Worm (Caenorhabditis elegans) whole organism, young adult: Measurements from ENCODE around the gene Y57G11C.8.

Experiments used
- B0261.1 ChIP-seq: sonication (generic microtip); optimal IDR thresholded peaks from 2 replicates; lab custom pipeline; 2016; ENCODE audit warnings: mild to moderate bottlenecking, missing genetic modification characterization, moderate library complexity, missing compliant biosample characterization
- D2030.7 ChIP-seq: fragments of 200-800 bp; sonication (Bioruptor generic); IDR thresholded peaks from 2 replicates; pipeline ENCODE4 v1.3.6; 2022; ENCODE audit warnings: missing genetic modification reagents, missing genetic modification characterization, missing compliant biosample characterization
- F23B12.7 ChIP-seq: sonication (generic microtip); optimal IDR thresholded peaks from 2 replicates; lab custom pipeline; 2017; ENCODE audit warnings: missing genetic modification characterization, mild to moderate bottlenecking, missing compliant biosample characterization, antibody characterized with exemption, moderate library complexity; ENCODE audit not compliant: insufficient read depth
- F33H1.4 ChIP-seq: fragments of 200-800 bp; sonication (Bioruptor generic); IDR thresholded peaks from 2 replicates; pipeline ENCODE4 v1.3.6; 2022; ENCODE audit warnings: missing genetic modification reagents, missing genetic modification characterization, missing compliant biosample characterization
- F52B5.7 ChIP-seq: sonication (generic microtip); optimal IDR thresholded peaks from 2 replicates; lab custom pipeline; 2016; ENCODE audit warnings: mild to moderate bottlenecking, missing genetic modification characterization, missing compliant biosample characterization
- F57A8.1 ChIP-seq: fragments of 200-800 bp; sonication (Bioruptor generic); optimal IDR thresholded peaks from 2 replicates; lab custom pipeline; 2018; ENCODE audit warnings: mild to moderate bottlenecking, missing genetic modification characterization, moderate library complexity, missing compliant biosample characterization
- K11D2.4 ChIP-seq: fragments of 200-800 bp; sonication (Bioruptor generic); IDR thresholded peaks from 2 replicates; pipeline ENCODE4 v1.3.6; 2022; ENCODE audit warnings: missing genetic modification reagents, missing genetic modification characterization, missing compliant biosample characterization
- Y53G8AR.9 ChIP-seq: fragments of 200-800 bp; sonication (Bioruptor generic); conservative IDR thresholded peaks from 2 replicates; pipeline ENCODE4 v1.3.6; 2022; ENCODE audit warnings: missing genetic modification reagents, missing genetic modification characterization, missing compliant biosample characterization
- Y79H2A.3 ChIP-seq: fragments of 200-800 bp; sonication (Bioruptor generic); conservative IDR thresholded peaks from 2 replicates; pipeline ENCODE4 v1.3.6; 2022; ENCODE audit warnings: missing genetic modification reagents, missing genetic modification characterization, missing compliant biosample characterization
- Y95B8A.8 ChIP-seq: fragments of 200-800 bp; sonication (Bioruptor generic); IDR thresholded peaks from 2 replicates; pipeline ENCODE4 v1.3.6; 2022; ENCODE audit warnings: missing genetic modification reagents, missing genetic modification characterization, missing compliant biosample characterization
- attf-6 ChIP-seq: fragments of 200-800 bp; sonication (Bioruptor generic); IDR thresholded peaks from 2 replicates; pipeline ENCODE4 v1.3.6; 2022; ENCODE audit warnings: missing genetic modification reagents, missing genetic modification characterization, missing compliant biosample characterization
- ccch-3 ChIP-seq: fragments of 200-800 bp; sonication (Bioruptor generic); optimal IDR thresholded peaks from 2 replicates; lab custom pipeline; 2018; ENCODE audit warnings: mild to moderate bottlenecking, missing genetic modification characterization, missing compliant biosample characterization
- cebp-1 ChIP-seq, 2 experiments: fragments of 200-800 bp in 1 of 2; sonication (Bioruptor generic) in 1 of 2; sonication (generic microtip) in 1 of 2; IDR thresholded peaks in 1 of 2; optimal IDR thresholded peaks in 1 of 2; 2 replicates each; pipeline versions ENCODE4 v1.3.6 to Lab custom; 2017 to 2022; ENCODE audit warnings: missing compliant biosample characterization in 2 of 2, missing genetic modification characterization in 2 of 2, mild to moderate bottlenecking in 1 of 2, missing genetic modification reagents in 1 of 2, moderate library complexity in 1 of 2
- ceh-27 ChIP-seq: fragments of 200-800 bp; sonication (Bioruptor generic); optimal IDR thresholded peaks from 2 replicates; lab custom pipeline; 2018; ENCODE audit warnings: mild to moderate bottlenecking, missing genetic modification characterization, moderate library complexity, missing compliant biosample characterization
- ceh-40 ChIP-seq: fragments of 200-800 bp; sonication (Bioruptor generic); IDR thresholded peaks from 2 replicates; pipeline ENCODE4 v1.3.6; 2022; ENCODE audit warnings: missing genetic modification characterization, missing compliant biosample characterization
- ceh-79 ChIP-seq: sonication (generic microtip); optimal IDR thresholded peaks from 2 replicates; lab custom pipeline; 2017; ENCODE audit warnings: mild to moderate bottlenecking, missing genetic modification characterization, missing compliant biosample characterization
- ceh-91 ChIP-seq: fragments of 200-800 bp; sonication (Bioruptor generic); IDR thresholded peaks from 2 replicates; pipeline ENCODE4 v1.3.6; 2022; ENCODE audit warnings: missing genetic modification reagents, missing genetic modification characterization, missing compliant biosample characterization
- die-1 ChIP-seq: sonication (generic microtip); optimal IDR thresholded peaks from 2 replicates; lab custom pipeline; 2016; ENCODE audit warnings: missing genotype, mild to moderate bottlenecking, missing genetic modification characterization, missing compliant biosample characterization
- dox-1 ChIP-seq: fragments of 200-800 bp; sonication (Bioruptor generic); IDR thresholded peaks from 2 replicates; pipeline ENCODE4 v1.3.6; 2022; ENCODE audit warnings: missing genetic modification reagents, missing genetic modification characterization, missing compliant biosample characterization
- dpff-1 ChIP-seq: sonication (generic microtip); optimal IDR thresholded peaks from 2 replicates; lab custom pipeline; 2017; ENCODE audit warnings: mild to moderate bottlenecking, missing genetic modification characterization, missing compliant biosample characterization
- dpl-1 ChIP-seq: fragments of 150-350 bp; optimal IDR thresholded peaks from 2 replicates; lab custom pipeline; 2014; ENCODE audit warnings: missing biosample characterization, missing genetic modification reagents, missing genetic modification characterization
- egl-18 ChIP-seq: fragments of 200-800 bp; sonication (Bioruptor generic); IDR thresholded peaks from 2 replicates; pipeline ENCODE4 v1.3.6; 2022; ENCODE audit warnings: missing genetic modification reagents, missing genetic modification characterization, missing compliant biosample characterization
- egrh-3 ChIP-seq: fragments of 200-800 bp; sonication (Bioruptor generic); IDR thresholded peaks from 2 replicates; pipeline ENCODE4 v1.3.6; 2022; ENCODE audit warnings: missing genetic modification reagents, missing genetic modification characterization, missing compliant biosample characterization
- ets-4 ChIP-seq: fragments of 200-800 bp; sonication (Bioruptor generic); optimal IDR thresholded peaks from 2 replicates; lab custom pipeline; 2018; ENCODE audit warnings: mild to moderate bottlenecking, missing genetic modification characterization, missing compliant biosample characterization
- hlh-12 ChIP-seq: sonication (generic microtip); optimal IDR thresholded peaks from 2 replicates; lab custom pipeline; 2016; ENCODE audit warnings: missing genetic modification characterization, missing compliant biosample characterization
- hmg-1.2 ChIP-seq: fragments of 200-800 bp; sonication (Bioruptor generic); IDR thresholded peaks from 2 replicates; pipeline ENCODE4 v1.3.6; 2022; ENCODE audit warnings: missing genetic modification reagents, missing genetic modification characterization, missing compliant biosample characterization
- lin-35 ChIP-seq, 3 experiments: fragments of 150-350 bp in 2 of 3; sonication (generic microtip) in 1 of 3; optimal IDR thresholded peaks; 2 replicates each; lab custom pipeline; 2014 to 2018; ENCODE audit warnings: missing biosample characterization in 3 of 3, missing genetic modification characterization in 3 of 3, missing genetic modification reagents in 3 of 3
- lin-40 ChIP-seq: sonication (generic microtip); optimal IDR thresholded peaks from 2 replicates; lab custom pipeline; 2016; ENCODE audit warnings: missing genetic modification characterization, mild to moderate bottlenecking, missing compliant biosample characterization, missing genotype, missing genetic modification reagents
- lir-1 ChIP-seq: fragments of 200-800 bp; sonication (Bioruptor generic); conservative IDR thresholded peaks from 2 replicates; pipeline ENCODE4 v1.3.6; 2022; ENCODE audit warnings: missing genetic modification reagents, missing genetic modification characterization, missing compliant biosample characterization
- madf-10 ChIP-seq: sonication (generic microtip); optimal IDR thresholded peaks from 2 replicates; lab custom pipeline; 2016; ENCODE audit warnings: mild to moderate bottlenecking, missing genetic modification characterization, missing compliant biosample characterization
- madf-3 ChIP-seq: fragments of 200-800 bp; sonication (Bioruptor generic); IDR thresholded peaks from 2 replicates; pipeline ENCODE4 v1.3.6; 2022; ENCODE audit warnings: missing genetic modification reagents, missing genetic modification characterization, missing compliant biosample characterization
- madf-6 ChIP-seq: fragments of 200-800 bp; sonication (Bioruptor generic); IDR thresholded peaks from 2 replicates; pipeline ENCODE4 v1.3.6; 2022; ENCODE audit warnings: missing genetic modification reagents, missing genetic modification characterization, missing compliant biosample characterization
- nfya-1 ChIP-seq: sonication (generic microtip); optimal IDR thresholded peaks from 2 replicates; lab custom pipeline; 2017; ENCODE audit warnings: antibody characterized with exemption, missing compliant biosample characterization, missing genetic modification characterization, borderline replicate concordance; ENCODE audit not compliant: insufficient read depth
- nfya-2 ChIP-seq: fragments of 200-800 bp; sonication (Bioruptor generic); IDR thresholded peaks from 2 replicates; pipeline ENCODE4 v1.3.6; 2022; ENCODE audit warnings: missing genetic modification reagents, missing genetic modification characterization, missing compliant biosample characterization
- nhr-179 ChIP-seq: sonication (generic microtip); optimal IDR thresholded peaks from 2 replicates; lab custom pipeline; 2016; ENCODE audit warnings: mild to moderate bottlenecking, missing genetic modification characterization, missing compliant biosample characterization
- nhr-90 ChIP-seq: sonication (generic microtip); optimal IDR thresholded peaks from 2 replicates; lab custom pipeline; 2016; ENCODE audit warnings: missing genotype, mild to moderate bottlenecking, missing genetic modification characterization, missing compliant biosample characterization
- rec-8 ChIP-seq, 2 experiments: sonication (generic microtip); optimal IDR thresholded peaks; 2 replicates each; lab custom pipeline; 2016; ENCODE audit warnings: mild to moderate bottlenecking in 2 of 2, missing genetic modification characterization in 2 of 2, missing genetic modification reagents in 2 of 2, missing genotype in 2 of 2, missing biosample characterization in 1 of 2, missing compliant biosample characterization in 1 of 2, moderate library complexity in 1 of 2
- repo-1 ChIP-seq: sonication (generic microtip); optimal IDR thresholded peaks from 2 replicates; lab custom pipeline; 2017; ENCODE audit warnings: mild to moderate bottlenecking, missing genetic modification characterization, missing compliant biosample characterization
- rpc-1 ChIP-seq, 2 experiments: fragments of 150-350 bp in 1 of 2; sonication (generic microtip) in 1 of 2; optimal IDR thresholded peaks; 2 replicates each; lab custom pipeline; 2014 to 2018; ENCODE audit warnings: missing biosample characterization in 1 of 2, missing genetic modification characterization in 1 of 2, missing genetic modification reagents in 1 of 2, missing genotype in 1 of 2
- sdz-38 ChIP-seq: sonication (generic microtip); optimal IDR thresholded peaks from 2 replicates; lab custom pipeline; 2016; ENCODE audit warnings: missing genotype, missing genetic modification characterization, missing compliant biosample characterization
- snpc-1.3 ChIP-seq: sonication (generic microtip); optimal IDR thresholded peaks from 2 replicates; lab custom pipeline; 2017; ENCODE audit warnings: missing genetic modification characterization, mild to moderate bottlenecking, missing compliant biosample characterization, antibody characterized with exemption, moderate library complexity, missing genotype, missing genetic modification reagents; ENCODE audit not compliant: insufficient read depth
- sptf-2 ChIP-seq: fragments of 200-800 bp; sonication (Bioruptor generic); optimal IDR thresholded peaks from 2 replicates; lab custom pipeline; 2018; ENCODE audit warnings: mild to moderate bottlenecking, missing genetic modification characterization, missing compliant biosample characterization
- unc-62 ChIP-seq: fragments of 150-350 bp; optimal IDR thresholded peaks from 2 replicates; lab custom pipeline; 2014; ENCODE audit warnings: missing biosample characterization, missing genetic modification reagents, missing genetic modification characterization
- xnd-1 ChIP-seq: sonication (generic microtip); optimal IDR thresholded peaks from 2 replicates; lab custom pipeline; 2016; ENCODE audit warnings: missing genotype, missing genetic modification reagents, missing genetic modification characterization, missing compliant biosample characterization
- ztf-18 ChIP-seq: sonication (generic microtip); optimal IDR thresholded peaks from 2 replicates; lab custom pipeline; 2016; ENCODE audit warnings: missing genotype, mild to moderate bottlenecking, missing genetic modification characterization, missing compliant biosample characterization
- ztf-26 ChIP-seq: sonication (generic microtip); optimal IDR thresholded peaks from 2 replicates; lab custom pipeline; 2017; ENCODE audit warnings: missing genetic modification characterization, missing compliant biosample characterization
- ztf-3 ChIP-seq: fragments of 200-800 bp; sonication (Bioruptor generic); optimal IDR thresholded peaks from 2 replicates; lab custom pipeline; 2018; ENCODE audit warnings: mild to moderate bottlenecking, missing genetic modification characterization, missing compliant biosample characterization

Y57G11C.8 gene

ce11 chrIV:14764719-14765173 lies 16.9 kb upstream of the Y57G11C.8 start (continued):
- TF ChIP-seq lir-1 (GFP tag; lab: Robert Waterston, UW) = peak; percentile 71
- 0 out of 2 replicates have a peak, but pooled peaks have one; percentile 45 for TF ChIP-seq madf-3 (GFP tag; lab: Robert Waterston, UW)
- TF ChIP-seq snpc-1.3 (tag; lab: Kevin White, UChicago) = peak; percentile 95
- TF ChIP-seq lin-40 (tag; lab: Kevin White, UChicago) = no peak
- TF ChIP-seq F57A8.1 (GFP tag; lab: Kevin White, UChicago) = no peak
- TF ChIP-seq ccch-3 (GFP tag; lab: Kevin White, UChicago) = no peak
- TF ChIP-seq hmg-1.2 (GFP tag; lab: Robert Waterston, UW) = peak; percentile 97
- peak; percentile 54 for TF ChIP-seq ztf-18 (tag; lab: Kevin White, UChicago)
- peak; percentile 100 for TF ChIP-seq attf-6
- TF ChIP-seq Y95B8A.8 (GFP tag; lab: Robert Waterston, UW) = 0 out of 2 replicates have a peak, but pooled peaks have one; percentile 47
- no peak for TF ChIP-seq lin-35 (GFP tag; optimal IDR thresholded peaks at IDR 0.05; lab: Kevin White, UChicago)
- peak; percentile 27 for TF ChIP-seq ceh-27 (GFP tag; lab: Kevin White, UChicago)
- TF ChIP-seq egrh-3 = no peak
- 0 out of 2 replicates have a peak, but pooled peaks have one; percentile 43 for TF ChIP-seq nfya-2 (GFP tag; lab: Robert Waterston, UW)
- no peak for TF ChIP-seq ztf-3 (GFP tag; lab: Kevin White, UChicago)
- no peak for TF ChIP-seq rec-8 (tag; optimal IDR thresholded peaks at IDR 0.05; lab: Kevin White, UChicago)
- TF ChIP-seq nhr-179 (tag; lab: Kevin White, UChicago) = no peak
- peak; percentile 71 for TF ChIP-seq Y53G8AR.9 (GFP tag; lab: Robert Waterston, UW)
- 0 out of 2 replicates have a peak, but pooled peaks have one; percentile 31 for TF ChIP-seq ceh-40 (GFP tag; lab: Robert Waterston, UW)
- no peak for TF ChIP-seq F52B5.7
- 0 out of 2 replicates have a peak, but pooled peaks have one; percentile 12 for TF ChIP-seq Y79H2A.3
- no peak for TF ChIP-seq sptf-2 (GFP tag; lab: Kevin White, UChicago)
- no peak for TF ChIP-seq rpc-1 (optimal IDR thresholded peaks at IDR 0.05; lab: Kevin White, UChicago)
- peak; percentile 7 for TF ChIP-seq rpc-1 (tag; optimal IDR thresholded peaks at IDR 0.05; lab: Kevin White, UChicago)
- peak; percentile 98 for TF ChIP-seq D2030.7 (GFP tag; lab: Robert Waterston, UW)
- TF ChIP-seq nhr-90 (tag; lab: Kevin White, UChicago) = no peak
- TF ChIP-seq B0261.1 (tag; lab: Kevin White, UChicago) = no peak
- TF ChIP-seq F23B12.7 = peak; percentile 38
- no peak for TF ChIP-seq ceh-79 (tag; lab: Kevin White, UChicago)
- TF ChIP-seq ets-4 (GFP tag; lab: Kevin White, UChicago) = no peak
- TF ChIP-seq sdz-38 (tag; lab: Kevin White, UChicago) = no peak
- peak; percentile 47 for TF ChIP-seq die-1 (tag; lab: Kevin White, UChicago)
- no peak for TF ChIP-seq egl-18 (GFP tag; lab: Robert Waterston, UW)
- TF ChIP-seq ztf-26 = no peak
- no peak for TF ChIP-seq dpff-1 (tag; lab: Kevin White, UChicago)
- TF ChIP-seq ceh-91 (GFP tag; lab: Robert Waterston, UW) = peak; percentile 63; the same call in 1 of the 2 replicates
- TF ChIP-seq hlh-12 (tag; lab: Kevin White, UChicago) = no peak
- peak; percentile 1 for TF ChIP-seq repo-1 (tag; lab: Kevin White, UChicago)
- TF ChIP-seq nfya-1 = no peak
- peak; percentile 72 for TF ChIP-seq F33H1.4 (GFP tag; lab: Robert Waterston, UW)
- TF ChIP-seq dpl-1 (GFP tag; lab: Kevin White, UChicago) = no peak
- no peak for TF ChIP-seq madf-10 (tag; lab: Kevin White, UChicago)
- peak; percentile 85 for TF ChIP-seq dox-1 (GFP tag; lab: Robert Waterston, UW)
- TF ChIP-seq madf-6 (GFP tag; lab: Robert Waterston, UW) = peak; percentile 100
- no peak for TF ChIP-seq cebp-1 (GFP tag; IDR thresholded peaks at IDR 0.05; lab: Robert Waterston, UW)
- no peak for TF ChIP-seq cebp-1 (tag; optimal IDR thresholded peaks at IDR 0.05; lab: Kevin White, UChicago)
- no peak for TF ChIP-seq unc-62 (GFP tag; lab: Kevin White, UChicago)
- 0 out of 2 replicates have a peak, but pooled peaks have one; percentile 43 for TF ChIP-seq K11D2.4
- peak; percentile 98 for TF ChIP-seq xnd-1
